Worm (Caenorhabditis elegans): Measurements from ENCODE around the gene kcmf-1.
A peak's percentile ranks its signal among the peaks of the same experiment; 100 is the strongest.

kcmf-1 gene

ce11 chrIII:7784201-7784600 lies 45.0 kb upstream of the kcmf-1 start:
- TF ChIP-seq pax-3 (tag; optimal IDR thresholded peaks at IDR 0.05) (no peak), ztf-11 (tag; optimal IDR thresholded peaks at IDR 0.05) (peak in 1 of 2 experiments; percentile 54), lin-35 (GFP tag; optimal IDR thresholded peaks at IDR 0.05) (no peak), fkh-8 (tag; optimal IDR thresholded peaks at IDR 0.05) (no peak), elt-2 (tag; optimal IDR thresholded peaks at IDR 0.05) (no peak), nhr-12 (tag; optimal IDR thresholded peaks at IDR 0.05) (no peak), isw-1 (GFP tag; IDR thresholded peaks at IDR 0.05) (no peak), nhr-47 (tag; optimal IDR thresholded peaks at IDR 0.05) (no peak), nhr-85 (tag) (peak; percentile 76), tlp-1 (tag; optimal IDR thresholded peaks at IDR 0.05) (no peak), aly-2 (tag; optimal IDR thresholded peaks at IDR 0.05) (no peak), mep-1 (tag; optimal IDR thresholded peaks at IDR 0.05) (no peak), unc-30 (tag; optimal IDR thresholded peaks at IDR 0.05) (no peak), nhr-237 (tag; optimal IDR thresholded peaks at IDR 0.05) (no peak), ceh-63 (GFP tag; optimal IDR thresholded peaks at IDR 0.05) (no peak), nhr-77 (tag; optimal IDR thresholded peaks at IDR 0.05) (no peak), sup-37 (GFP tag; optimal IDR thresholded peaks at IDR 0.05) (no peak), vab-15 (tag; optimal IDR thresholded peaks at IDR 0.05) (peak; percentile 40), egl-27 (tag; optimal IDR thresholded peaks at IDR 0.05) (no peak), nhr-28 (tag; optimal IDR thresholded peaks at IDR 0.05) (no peak), unc-98 (GFP tag; IDR thresholded peaks at IDR 0.05) (no peak), lin-39 (tag; optimal IDR thresholded peaks at IDR 0.05) (no peak), lin-15B (tag; optimal IDR thresholded peaks at IDR 0.05) (no peak), nhr-20 (tag; optimal IDR thresholded peaks at IDR 0.05) (peak; percentile 8), C34B4.2 (tag; optimal IDR thresholded peaks at IDR 0.05) (no peak), alr-1 (tag; optimal IDR thresholded peaks at IDR 0.05; ENCODE audit: borderline replicate concordance) (no peak), lin-14 (GFP tag; optimal IDR thresholded peaks at IDR 0.05) (peak; percentile 44), lir-3 (tag; optimal IDR thresholded peaks at IDR 0.05; ENCODE audit: poor library complexity) (no peak), zag-1 (tag; optimal IDR thresholded peaks at IDR 0.05) (no peak), unc-130 (tag; optimal IDR thresholded peaks at IDR 0.05) (no peak), mdl-1 (tag; optimal IDR thresholded peaks at IDR 0.05) (no peak), pag-3 (tag; optimal IDR thresholded peaks at IDR 0.05; ENCODE audit: borderline replicate concordance, insufficient read depth) (no peak), nhr-76 (tag; optimal IDR thresholded peaks at IDR 0.05) (no peak), ama-1 (optimal IDR thresholded peaks at IDR 0.05) (no peak), fkh-4 (tag; optimal IDR thresholded peaks at IDR 0.05; ENCODE audit: borderline replicate concordance) (peak; percentile 47), rnt-1 (tag; optimal IDR thresholded peaks at IDR 0.05) (peak; percentile 67), efl-1 (optimal IDR thresholded peaks at IDR 0.05) (no peak), efl-1 (GFP tag; optimal IDR thresholded peaks at IDR 0.05 in 1 of 2) (no peak), sox-4 (tag; optimal IDR thresholded peaks at IDR 0.05) (no peak), pqm-1 (tag; optimal IDR thresholded peaks at IDR 0.05) (no peak), zip-4 (GFP tag; optimal IDR thresholded peaks at IDR 0.05) (no peak), hpl-2 (GFP tag; optimal IDR thresholded peaks at IDR 0.05) (no peak), swsn-7 (tag; optimal IDR thresholded peaks at IDR 0.05) (no peak), snpc-4 (tag; optimal IDR thresholded peaks at IDR 0.05) (no peak), ceh-90 (tag; optimal IDR thresholded peaks at IDR 0.05) (no peak), tbx-2 (tag; optimal IDR thresholded peaks at IDR 0.05) (peak; percentile 29), mab-9 (GFP tag; IDR thresholded peaks at IDR 0.05) (no peak), mef-2 (tag; optimal IDR thresholded peaks at IDR 0.05) (no peak), unc-62 (GFP tag; optimal IDR thresholded peaks at IDR 0.05) (no peak), egl-13 (tag; optimal IDR thresholded peaks at IDR 0.05) (no peak), hlh-4 (tag; optimal IDR thresholded peaks at IDR 0.05) (no peak), ceh-82 (tag; optimal IDR thresholded peaks at IDR 0.05) (no peak), nhr-11 (tag; optimal IDR thresholded peaks at IDR 0.05) (no peak), Y116A8C.19 (tag; optimal IDR thresholded peaks at IDR 0.05; ENCODE audit: borderline replicate concordance) (no peak)
